Fruit fly (Drosophila melanogaster) whole organism: ENCODE results near the gene CG12118.

Experiments used
- CG8478 ChIP-seq: fragments of >200 bp; optimal IDR thresholded peaks from 2 replicates; lab custom pipeline; 2018; ENCODE audit warnings: inconsistent platforms
- Dll ChIP-seq: fragments of >200 bp; optimal IDR thresholded peaks from 2 replicates; lab custom pipeline; 2017
- pan ChIP-seq: fragments of >200 bp; optimal IDR thresholded peaks from 2 replicates; lab custom pipeline; 2017
- psq ChIP-seq: fragments of >200 bp; optimal IDR thresholded peaks from 2 replicates; lab custom pipeline; 2017
- usp ChIP-seq: fragments of >200 bp; optimal IDR thresholded peaks from 2 replicates; lab custom pipeline; 2017; ENCODE audit warnings: missing biosample characterization, missing genetic modification characterization, mixed read lengths

DNA sequence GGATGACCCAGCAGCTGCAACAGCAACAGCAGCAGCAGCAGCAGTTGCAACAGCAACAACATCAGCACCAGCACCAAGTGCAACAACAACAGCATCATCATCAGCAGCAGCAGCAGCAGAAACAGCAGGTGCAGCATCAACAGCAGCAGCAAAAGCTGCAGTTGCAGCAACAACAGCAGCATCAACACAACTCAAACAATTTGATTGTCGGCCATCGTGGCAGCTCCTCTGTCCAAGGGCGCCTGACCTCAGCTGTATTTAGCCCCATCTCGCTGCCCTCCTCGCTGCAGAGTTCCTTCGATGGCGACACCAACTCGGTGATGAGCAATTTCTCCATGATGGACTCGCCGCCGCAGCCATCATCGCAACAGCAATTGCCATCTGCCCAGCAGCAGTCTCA, 27.9 kb downstream of the CG12118 start:
- TF ChIP-seq psq (lab: Kevin White, UChicago) (no peak), CG8478 (lab: Kevin White, UChicago) (no peak), pan (lab: Kevin White, UChicago) (no peak), Dll (lab: Kevin White, UChicago) (no peak), usp (GFP tag; lab: Kevin White, UChicago) (no peak)
